Fruit fly (Drosophila melanogaster) whole organism, embryonic: Measurements from ENCODE around the gene ppk30.

Experiments used
- Bgb ChIP-seq: fragments of 200-800 bp; sonication (Bioruptor generic); IDR thresholded peaks from 2 replicates; pipeline ENCODE4 v1.3.6; 2022; ENCODE audit warnings: missing biosample characterization, missing genetic modification characterization; ENCODE audit not compliant: partially characterized antibody
- CG1024 ChIP-seq: fragments of 200-800 bp; sonication (Bioruptor generic); IDR thresholded peaks from 2 replicates; pipeline ENCODE4 v1.3.6; 2022; ENCODE audit warnings: missing biosample characterization, missing genetic modification characterization
- CG10979 ChIP-seq: fragments of 200-800 bp; sonication (Bioruptor generic); optimal IDR thresholded peaks from 2 replicates; lab custom pipeline; 2018; ENCODE audit warnings: missing biosample characterization, mild to moderate bottlenecking, missing genetic modification characterization, moderate library complexity
- CG12071 ChIP-seq: fragments of 200-800 bp; sonication (Bioruptor generic); optimal IDR thresholded peaks from 3 replicates; lab custom pipeline; 2018; ENCODE audit warnings: missing biosample characterization, mild to moderate bottlenecking, missing genetic modification characterization
- CG13424 ChIP-seq: fragments of 200-800 bp; sonication (Bioruptor generic); optimal IDR thresholded peaks from 2 replicates; lab custom pipeline; 2019; ENCODE audit warnings: missing biosample characterization, mild to moderate bottlenecking, missing genetic modification characterization, moderate library complexity
- CG14014 ChIP-seq: fragments of 200-800 bp; sonication (Bioruptor generic); IDR thresholded peaks from 2 replicates; pipeline ENCODE4 v1.3.6; 2022; ENCODE audit warnings: missing biosample characterization, missing genetic modification characterization
- CG14050 ChIP-seq: fragments of 200-800 bp; sonication (Bioruptor generic); IDR thresholded peaks from 3 replicates; pipeline ENCODE4 v1.3.6; 2022; ENCODE audit warnings: missing biosample characterization, missing genetic modification characterization
- CG1647 ChIP-seq: fragments of 200-800 bp; sonication (Bioruptor generic); optimal IDR thresholded peaks from 3 replicates; lab custom pipeline; 2016; ENCODE audit warnings: missing biosample characterization, missing genetic modification characterization
- CG17568 ChIP-seq: fragments of 200-800 bp; sonication (Bioruptor generic); optimal IDR thresholded peaks from 2 replicates; lab custom pipeline; 2018; ENCODE audit warnings: missing biosample characterization, mild to moderate bottlenecking, missing genetic modification characterization, moderate library complexity
- CG17829 ChIP-seq: fragments of 200-800 bp; optimal IDR thresholded peaks from 2 replicates; lab custom pipeline; 2019; ENCODE audit warnings: missing biosample characterization, mild to moderate bottlenecking, missing genetic modification characterization, moderate library complexity
- CG2712 ChIP-seq: fragments of 200-800 bp; optimal IDR thresholded peaks from 3 replicates; lab custom pipeline; 2019; ENCODE audit warnings: missing biosample characterization, mild to moderate bottlenecking, missing genetic modification characterization, moderate library complexity
- CG3281 ChIP-seq: fragments of 200-800 bp; sonication (Bioruptor generic); optimal IDR thresholded peaks from 3 replicates; lab custom pipeline; 2017; ENCODE audit warnings: missing biosample characterization, mild to moderate bottlenecking, missing genetic modification characterization
- CG4707 ChIP-seq: fragments of 200-800 bp; sonication (Bioruptor generic); optimal IDR thresholded peaks from 2 replicates; lab custom pipeline; 2018; ENCODE audit warnings: missing biosample characterization, mild to moderate bottlenecking, missing genetic modification characterization, moderate library complexity
- CG4820 ChIP-seq: fragments of 200-800 bp; sonication (Bioruptor generic); optimal IDR thresholded peaks from 3 replicates; lab custom pipeline; 2016; ENCODE audit warnings: missing biosample characterization, missing genetic modification characterization
- CG5245 ChIP-seq: fragments of 200-800 bp; sonication (Bioruptor generic); optimal IDR thresholded peaks from 3 replicates; lab custom pipeline; 2016; ENCODE audit warnings: missing biosample characterization, missing genetic modification characterization
- CG8359 ChIP-seq: fragments of 200-800 bp; sonication (Bioruptor generic); optimal IDR thresholded peaks from 2 replicates; lab custom pipeline; 2017; ENCODE audit warnings: missing biosample characterization, mild to moderate bottlenecking, missing genetic modification characterization, borderline replicate concordance
- CG8388 ChIP-seq: fragments of 200-800 bp; sonication (Bioruptor generic); optimal IDR thresholded peaks from 2 replicates; lab custom pipeline; 2019; ENCODE audit warnings: missing biosample characterization, mild to moderate bottlenecking, missing genetic modification characterization, moderate library complexity
- CG8478 ChIP-seq: fragments of >200 bp; optimal IDR thresholded peaks from 2 replicates; lab custom pipeline; 2018
- CG8924 ChIP-seq: fragments of 200-800 bp; optimal IDR thresholded peaks from 3 replicates; lab custom pipeline; 2019; ENCODE audit warnings: missing biosample characterization, mild to moderate bottlenecking, missing genetic modification characterization, moderate library complexity
- CG9817 ChIP-seq: fragments of 200-800 bp; sonication (Bioruptor generic); optimal IDR thresholded peaks from 2 replicates; lab custom pipeline; 2018; ENCODE audit warnings: missing biosample characterization, mild to moderate bottlenecking, missing genetic modification characterization, moderate library complexity
- CG9932 ChIP-seq: fragments of 200-800 bp; sonication (Bioruptor generic); IDR thresholded peaks from 2 replicates; pipeline ENCODE4 v1.3.6; 2022; ENCODE audit warnings: missing biosample characterization, missing genetic modification characterization
- D19A ChIP-seq: fragments of 200-800 bp; optimal IDR thresholded peaks from 3 replicates; lab custom pipeline; 2019; ENCODE audit warnings: missing biosample characterization, mild to moderate bottlenecking, missing genetic modification characterization, moderate library complexity
- E2f2 ChIP-seq: fragments of 200-800 bp; sonication (Bioruptor generic); IDR thresholded peaks from 2 replicates; pipeline ENCODE4 v1.3.6; 2022; ENCODE audit warnings: missing biosample characterization, missing genetic modification characterization
- ERR ChIP-seq: fragments of 200-800 bp; sonication (Bioruptor generic); optimal IDR thresholded peaks from 2 replicates; lab custom pipeline; 2016; ENCODE audit warnings: missing biosample characterization, missing genetic modification characterization
- Ets65A ChIP-seq: fragments of 200-800 bp; sonication (Bioruptor generic); peaks from one replicate; lab custom pipeline; 2016; ENCODE audit warnings: missing biosample characterization, missing genetic modification characterization
- MBD-R2 ChIP-seq: fragments of 200-800 bp; sonication (Bioruptor generic); IDR thresholded peaks from 2 replicates; pipeline ENCODE4 v1.3.6; 2022; ENCODE audit warnings: missing biosample characterization, missing genetic modification characterization
- Nf-YA ChIP-seq: fragments of 200-800 bp; sonication (Bioruptor generic); IDR thresholded peaks from 2 replicates; pipeline ENCODE4 v1.3.6; 2022; ENCODE audit warnings: missing biosample characterization, missing genetic modification characterization
- Nf-YB ChIP-seq: fragments of 200-800 bp; sonication (Bioruptor generic); optimal IDR thresholded peaks from 3 replicates; lab custom pipeline; 2019; ENCODE audit warnings: missing biosample characterization, mild to moderate bottlenecking, missing genetic modification characterization, moderate library complexity
- Oli ChIP-seq: fragments of 200-800 bp; sonication (Bioruptor generic); optimal IDR thresholded peaks from 2 replicates; lab custom pipeline; 2018; ENCODE audit warnings: missing biosample characterization, mild to moderate bottlenecking, missing genetic modification characterization, moderate library complexity
- Stat92E ChIP-seq, 3 experiments: fragments of >200 bp in 2 of 3; fragments of 200-800 bp in 1 of 3; sonication (Bioruptor generic) in 1 of 3; optimal IDR thresholded peaks; 2 replicates each; lab custom pipeline; 2017 to 2019; ENCODE audit warnings: missing biosample characterization in 3 of 3, missing genetic modification characterization in 3 of 3, mild to moderate bottlenecking in 1 of 3, moderate library complexity in 1 of 3
- ase ChIP-seq: fragments of 200-800 bp; sonication (Bioruptor generic); IDR thresholded peaks from 3 replicates; pipeline ENCODE4 v1.3.6; 2022; ENCODE audit warnings: missing biosample characterization, missing genetic modification characterization
- az2 ChIP-seq: fragments of 200-800 bp; sonication (Bioruptor generic); optimal IDR thresholded peaks from 3 replicates; lab custom pipeline; 2016; ENCODE audit warnings: missing biosample characterization, missing genetic modification characterization
- cad ChIP-seq: fragments of >200 bp; optimal IDR thresholded peaks from 2 replicates; lab custom pipeline; 2017; ENCODE audit warnings: missing biosample characterization, missing genetic modification characterization
- cg ChIP-seq: fragments of 200-800 bp; sonication (Bioruptor generic); optimal IDR thresholded peaks from 3 replicates; lab custom pipeline; 2019; ENCODE audit warnings: missing biosample characterization, mild to moderate bottlenecking, missing genetic modification characterization, moderate library complexity
- cwo ChIP-seq: fragments of 200-800 bp; sonication (Bioruptor generic); optimal IDR thresholded peaks from 3 replicates; lab custom pipeline; 2017; ENCODE audit warnings: missing biosample characterization, missing genetic modification characterization, mild to moderate bottlenecking, moderate library complexity, missing genetic modification reagents
- dm ChIP-seq: fragments of 200-800 bp; sonication (Bioruptor generic); optimal IDR thresholded peaks from 3 replicates; lab custom pipeline; 2016; ENCODE audit warnings: missing biosample characterization, missing genetic modification characterization
- dpn ChIP-seq, 2 experiments: fragments of 200-800 bp; sonication (Bioruptor generic); optimal IDR thresholded peaks; 3 replicates each; lab custom pipeline; 2016; ENCODE audit warnings: missing biosample characterization in 2 of 2, missing genetic modification characterization in 2 of 2
- en ChIP-seq: fragments of 200-800 bp; sonication (Bioruptor generic); optimal IDR thresholded peaks from 2 replicates; lab custom pipeline; 2016; ENCODE audit warnings: missing biosample characterization, missing genetic modification characterization
- gem ChIP-seq: fragments of 200-800 bp; sonication (Bioruptor generic); optimal IDR thresholded peaks from 2 replicates; lab custom pipeline; 2019; ENCODE audit warnings: missing biosample characterization, mild to moderate bottlenecking, missing genetic modification characterization, moderate library complexity
- gro ChIP-seq: fragments of 200-800 bp; sonication (Bioruptor generic); optimal IDR thresholded peaks from 2 replicates; lab custom pipeline; 2016; ENCODE audit warnings: missing biosample characterization, missing genetic modification characterization
- gt ChIP-seq: fragments of 200-800 bp; sonication (Bioruptor generic); IDR thresholded peaks from 2 replicates; pipeline ENCODE4 v1.3.6; 2022; ENCODE audit warnings: missing biosample characterization, missing genetic modification characterization
- lbe ChIP-seq: fragments of 200-800 bp; sonication (Bioruptor generic); optimal IDR thresholded peaks from 2 replicates; lab custom pipeline; 2016; ENCODE audit warnings: missing biosample characterization, mild to moderate bottlenecking, missing genetic modification characterization
- lilli ChIP-seq: fragments of 200-800 bp; sonication (Bioruptor generic); optimal IDR thresholded peaks from 3 replicates; lab custom pipeline; 2016; ENCODE audit warnings: missing biosample characterization, missing genetic modification characterization
- psq ChIP-seq: fragments of 200-800 bp; sonication (Bioruptor generic); optimal IDR thresholded peaks from 2 replicates; lab custom pipeline; 2017; ENCODE audit warnings: missing biosample characterization, missing genetic modification characterization
- row ChIP-seq: fragments of 200-800 bp; sonication (Bioruptor generic); IDR thresholded peaks from 3 replicates; pipeline ENCODE4 v1.3.6; 2022; ENCODE audit warnings: missing biosample characterization, missing genetic modification characterization
- sima ChIP-seq: fragments of 200-800 bp; sonication (Bioruptor generic); optimal IDR thresholded peaks from 2 replicates; lab custom pipeline; 2016; ENCODE audit warnings: missing biosample characterization, missing genetic modification characterization
- sisA ChIP-seq: fragments of 200-800 bp; sonication (Bioruptor generic); IDR thresholded peaks from 2 replicates; pipeline ENCODE4 v1.3.6; 2022; ENCODE audit warnings: missing biosample characterization, missing genetic modification characterization
- so ChIP-seq: fragments of 200-800 bp; sonication (Bioruptor generic); IDR thresholded peaks from 3 replicates; pipeline ENCODE4 v1.3.6; 2022; ENCODE audit warnings: missing biosample characterization, missing genetic modification characterization
- sob ChIP-seq: fragments of 200-800 bp; sonication (Bioruptor generic); IDR thresholded peaks from 2 replicates; pipeline ENCODE4 v1.3.6; 2022; ENCODE audit warnings: missing biosample characterization, missing genetic modification characterization
- unc-4 ChIP-seq: fragments of 200-800 bp; sonication (Bioruptor generic); IDR thresholded peaks from 2 replicates; pipeline ENCODE4 v1.3.6; 2022; ENCODE audit warnings: missing biosample characterization, missing genetic modification characterization; ENCODE audit not compliant: partially characterized antibody
- unpg ChIP-seq: fragments of 200-800 bp; sonication (Bioruptor generic); optimal IDR thresholded peaks from 3 replicates; lab custom pipeline; 2018; ENCODE audit warnings: missing biosample characterization, mild to moderate bottlenecking, missing genetic modification characterization, moderate library complexity
- wor ChIP-seq: fragments of 200-800 bp; sonication (Bioruptor generic); IDR thresholded peaks from 2 replicates; pipeline ENCODE4 v1.3.6; 2022; ENCODE audit warnings: missing biosample characterization, missing genetic modification characterization

ppk30 gene

dm6 chr3R:29705789-29706303 lies 36.9 kb downstream of the ppk30 start (continued):
- TF ChIP-seq dpn (GFP tag; optimal IDR thresholded peaks at IDR 0.05; lab: Kevin White, UChicago) (no peak), CG13424 (tag; lab: Kevin White, UChicago) (peak; percentile 30), CG8478 (lab: Kevin White, UChicago) (no peak), cg (no peak), CG8388 (GFP tag; lab: Kevin White, UChicago) (no peak), CG14050 (GFP tag; lab: Robert Waterston, UW) (no peak), CG1647 (GFP tag; lab: Kevin White, UChicago) (no peak), D19A (peak; percentile 32), Nf-YB (GFP tag; lab: Kevin White, UChicago) (peak; percentile 79), CG5245 (GFP tag; lab: Kevin White, UChicago) (no peak), sob (GFP tag; lab: Robert Waterston, UW) (no peak), unpg (GFP tag; lab: Kevin White, UChicago) (peak; percentile 17), Ets65A (GFP tag; lab: Kevin White, UChicago) (peak; percentile 30), CG9932 (GFP tag; lab: Robert Waterston, UW) (no peak), CG10979 (tag; lab: Kevin White, UChicago) (peak; percentile 23), CG4707 (GFP tag; lab: Kevin White, UChicago) (no peak), E2f2 (GFP tag; lab: Robert Waterston, UW) (no peak), CG17829 (tag; lab: Kevin White, UChicago) (no peak), CG3281 (GFP tag; lab: Kevin White, UChicago) (no peak), CG2712 (tag; lab: Kevin White, UChicago) (peak; percentile 20), so (GFP tag; lab: Robert Waterston, UW) (no peak), lilli (no peak), Oli (tag; lab: Kevin White, UChicago) (peak; percentile 22), ERR (GFP tag; lab: Kevin White, UChicago) (no peak), cwo (GFP tag; lab: Kevin White, UChicago) (no peak), Stat92E (GFP tag; optimal IDR thresholded peaks at IDR 0.05; lab: Kevin White, UChicago) (no peak), ase (no peak), lbe (no peak), Nf-YA (GFP tag; lab: Robert Waterston, UW) (no peak), CG12071 (GFP tag; lab: Kevin White, UChicago) (no peak), CG9817 (tag; lab: Kevin White, UChicago) (no peak), gro (GFP tag; lab: Kevin White, UChicago) (no peak), dm (GFP tag; lab: Kevin White, UChicago) (no peak), CG4820 (GFP tag; lab: Kevin White, UChicago) (no peak), Bgb (GFP tag; lab: Robert Waterston, UW) (no peak), en (GFP tag; lab: Kevin White, UChicago) (no peak), CG8359 (GFP tag; lab: Kevin White, UChicago) (no peak), gt (GFP tag; lab: Robert Waterston, UW) (no peak), unc-4 (GFP tag; lab: Robert Waterston, UW) (no peak), wor (GFP tag; lab: Robert Waterston, UW) (no peak), row (GFP tag; lab: Robert Waterston, UW) (peak; percentile 60), MBD-R2 (GFP tag; lab: Robert Waterston, UW) (no peak), az2 (GFP tag; lab: Kevin White, UChicago) (peak; percentile 15), CG14014 (no peak), cad (GFP tag; lab: Kevin White, UChicago) (no peak), psq (GFP tag; lab: Kevin White, UChicago) (no peak), gem (tag; lab: Kevin White, UChicago) (peak; percentile 52), CG1024 (GFP tag; lab: Robert Waterston, UW) (no peak), sisA (GFP tag; lab: Robert Waterston, UW) (peak; percentile 37; the same call in 1 of the 2 replicates), sima (GFP tag; lab: Kevin White, UChicago) (no peak), CG8924 (no peak), CG17568 (GFP tag; lab: Kevin White, UChicago) (no peak)
